Fruit fly (Drosophila melanogaster): Measurements from ENCODE around the gene mRpL1.

The mRpL1 gene

DNA sequence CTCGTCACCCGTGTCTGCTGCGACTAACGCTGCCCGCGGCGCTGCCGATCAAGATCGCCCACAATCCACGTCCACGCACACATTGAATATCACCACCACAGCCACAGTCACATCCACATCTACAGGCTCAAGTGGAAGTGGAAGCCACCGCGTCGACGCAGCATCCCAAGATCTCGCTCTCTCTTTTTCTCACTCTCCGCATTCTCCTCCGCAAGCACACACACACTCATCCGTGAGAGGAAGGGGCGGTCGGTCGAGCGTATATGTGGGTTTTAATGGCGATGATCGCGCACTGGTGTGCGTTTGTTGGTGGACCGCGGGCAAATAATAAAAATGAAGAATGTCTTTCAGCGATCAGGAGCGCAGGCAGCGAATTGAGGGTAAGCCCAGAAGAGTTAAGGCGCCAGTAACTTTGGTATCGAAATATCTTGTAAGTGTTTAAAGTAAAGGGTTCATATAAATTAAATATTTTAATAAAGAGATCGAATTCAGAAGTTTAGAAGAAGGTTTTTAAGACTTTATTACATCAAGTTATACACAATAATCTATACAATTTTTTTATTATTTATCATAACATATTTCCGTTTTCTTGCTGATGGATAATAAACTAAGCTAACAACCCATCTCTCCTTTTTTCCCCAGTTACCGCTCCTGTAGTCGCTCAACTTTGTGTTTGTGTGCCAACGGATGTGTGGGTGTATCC is 32.7 kb downstream of the mRpL1 start, which contains the start of gene Poxm (continued):
- TF ChIP-seq hbn (GFP tag; IDR thresholded peaks at IDR 0.05; ENCODE audit: partially characterized antibody) (no peak), CG13424 (tag; optimal IDR thresholded peaks at IDR 0.05) (peak; percentile 94), hth (optimal IDR thresholded peaks at IDR 0.05) (peak; percentile 46), CG10274 (GFP tag; optimal IDR thresholded peaks at IDR 0.05) (peak; percentile 69), ranshi (GFP tag; IDR thresholded peaks at IDR 0.05) (peak; percentile 81; the same call in 1 of the 2 replicates), CG42726 (GFP tag; IDR thresholded peaks at IDR 0.05; ENCODE audit: partially characterized antibody) (no peak), run (tag; optimal IDR thresholded peaks at IDR 0.05) (peak; percentile 77), Lim3 (GFP tag; IDR thresholded peaks at IDR 0.05) (0 out of 2 replicates have a peak, but pooled peaks have one; percentile 64), CG17912 (GFP tag; optimal IDR thresholded peaks at IDR 0.05) (no peak), slou (GFP tag; optimal IDR thresholded peaks at IDR 0.05) (peak; percentile 61), CG13894 (tag; optimal IDR thresholded peaks at IDR 0.05) (no peak), CG11696 (GFP tag; IDR thresholded peaks at IDR 0.05) (peak; percentile 66), BEAF-32 (GFP tag; optimal IDR thresholded peaks at IDR 0.05) (peak; percentile 5), al (GFP tag; IDR thresholded peaks at IDR 0.05) (peak; percentile 84), Antp (GFP tag; optimal IDR thresholded peaks at IDR 0.05) (peak; percentile 51), ase (GFP tag; IDR thresholded peaks at IDR 0.05) (peak; percentile 79), dmrt99B (tag; optimal IDR thresholded peaks at IDR 0.05) (peak; percentile 95), CG14014 (GFP tag; IDR thresholded peaks at IDR 0.05) (peak; percentile 82; the same call in 1 of the 2 replicates), wdn (GFP tag; IDR thresholded peaks at IDR 0.05) (peak; percentile 47; the same call in 1 of the 2 replicates), Oli (tag; optimal IDR thresholded peaks at IDR 0.05) (peak; percentile 95), org-1 (GFP tag; optimal IDR thresholded peaks at IDR 0.05) (peak; percentile 87), Mad (GFP tag; optimal IDR thresholded peaks at IDR 0.05) (peak; percentile 80), nerfin-1 (tag; optimal IDR thresholded peaks at IDR 0.05) (peak; percentile 90), C15 (GFP tag; IDR thresholded peaks at IDR 0.05) (no peak), CG12219 (GFP tag; optimal IDR thresholded peaks at IDR 0.05) (peak; percentile 57), oc (tag; optimal IDR thresholded peaks at IDR 0.05) (peak; percentile 78), CG7271 (tag; optimal IDR thresholded peaks at IDR 0.05) (no peak), trh (GFP tag; optimal IDR thresholded peaks at IDR 0.05) (peak; percentile 80), CG17359 (tag; optimal IDR thresholded peaks at IDR 0.05) (peak; percentile 88), CG12391 (tag; optimal IDR thresholded peaks at IDR 0.05) (peak; percentile 92), CG4820 (GFP tag; optimal IDR thresholded peaks at IDR 0.05) (peak; percentile 94), Neu2 (GFP tag; optimal IDR thresholded peaks at IDR 0.05; ENCODE audit: borderline replicate concordance) (no peak), E2f2 (GFP tag; IDR thresholded peaks at IDR 0.05) (peak; percentile 53; the same call in 1 of the 2 replicates), tgo (GFP tag; IDR thresholded peaks at IDR 0.05) (peak; percentile 91), exex (tag; optimal IDR thresholded peaks at IDR 0.05) (peak; percentile 24), CG10654 (GFP tag; optimal IDR thresholded peaks at IDR 0.05) (peak; percentile 87), en (GFP tag; optimal IDR thresholded peaks at IDR 0.05) (no peak), ewg (GFP tag; optimal IDR thresholded peaks at IDR 0.05) (peak; percentile 86), bab2 (GFP tag; optimal IDR thresholded peaks at IDR 0.05) (peak; percentile 77), br (optimal IDR thresholded peaks at IDR 0.05) (no peak), vvl (GFP tag; IDR thresholded peaks at IDR 0.05) (peak; percentile 89), gcm (GFP tag; optimal IDR thresholded peaks at IDR 0.05) (peak; percentile 86), Dad (GFP tag; optimal IDR thresholded peaks at IDR 0.05) (peak; percentile 75), cad (GFP tag; optimal IDR thresholded peaks at IDR 0.05) (no peak), CG1647 (GFP tag; optimal IDR thresholded peaks at IDR 0.05) (peak; percentile 44), CG11093 (GFP tag; IDR thresholded peaks at IDR 0.05) (peak; percentile 92), CG6175 (GFP tag; IDR thresholded peaks at IDR 0.05) (peak; percentile 65; the same call in 2 of the 3 replicates), CG3726 (GFP tag; IDR thresholded peaks at IDR 0.05) (peak; percentile 75; the same call in 2 of the 3 replicates), CG1233 (GFP tag; optimal IDR thresholded peaks at IDR 0.05) (peak; percentile 89), Bteb2 (GFP tag; optimal IDR thresholded peaks at IDR 0.05) (peak; percentile 19)
